Worm (Caenorhabditis elegans): ENCODE measurements around the gene cept-2.

cept-2 gene

DNA sequence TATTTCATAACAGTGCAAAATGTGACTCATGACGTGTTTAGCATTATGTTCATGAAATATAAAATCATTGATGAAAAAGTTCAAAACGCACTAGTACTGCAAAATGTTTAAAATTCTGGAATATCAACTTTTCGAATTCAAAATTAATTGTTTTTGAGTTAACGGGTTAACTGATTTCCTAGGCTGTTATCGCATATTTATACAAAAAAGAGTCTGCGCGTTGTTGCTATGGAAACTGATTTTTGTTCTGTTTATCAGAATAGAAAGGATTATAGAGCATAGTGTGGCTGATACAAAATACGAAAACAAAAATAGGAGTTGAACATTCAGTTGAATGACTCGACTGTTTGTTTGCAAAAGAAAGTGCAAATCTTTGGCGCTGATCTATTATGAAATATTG, 29.9 kb upstream of the cept-2 start:
- TF ChIP-seq cebp-1 (GFP tag; IDR thresholded peaks at IDR 0.05) (no peak), cebp-1 (tag; optimal IDR thresholded peaks at IDR 0.05) (peak; percentile 1), T26A5.8 (tag; optimal IDR thresholded peaks at IDR 0.05) (no peak)

DNA sequence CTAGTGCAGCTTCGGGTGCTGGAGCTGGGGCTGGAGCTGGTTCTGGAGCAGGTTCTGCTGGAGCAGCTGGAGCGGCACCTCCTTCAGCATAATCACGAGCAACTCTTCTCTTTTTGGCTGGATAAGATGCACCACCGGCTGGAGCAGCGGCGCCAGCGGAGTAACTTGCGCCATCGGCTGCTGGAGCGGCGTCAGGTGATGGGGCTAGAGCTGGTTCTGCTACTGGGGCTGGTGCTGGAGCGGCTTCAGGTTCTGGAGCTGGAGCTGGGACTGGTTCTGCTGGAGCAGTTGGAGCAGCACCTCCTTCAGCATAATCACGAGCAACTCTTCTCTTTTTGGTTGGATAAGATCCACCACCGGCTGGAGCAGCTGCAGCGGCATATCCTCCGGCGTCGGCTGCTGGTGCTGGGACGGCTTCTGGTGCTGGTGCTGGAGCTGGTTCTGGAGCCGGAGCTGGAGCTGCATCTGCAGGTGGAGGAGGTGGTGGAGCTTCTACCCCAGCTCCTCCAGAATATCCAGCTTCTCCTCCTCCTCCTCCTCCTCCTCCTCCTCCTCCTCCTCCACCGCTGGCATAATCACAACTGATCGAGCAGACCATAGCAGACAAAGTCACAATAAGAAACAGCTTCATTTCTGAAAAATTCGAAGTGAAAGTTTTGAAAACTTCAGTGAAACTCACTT, 28.3 kb upstream of the cept-2 start, which contains the start of gene F47B8.13:
TSS of gene F47B8.13 (minus strand) at position 631 of the 681 bp plus-strand sequence.
- TF ChIP-seq zfh-2 (GFP tag; conservative IDR thresholded peaks at IDR 0.05) (peak; percentile 95), F52B5.7 (tag; optimal IDR thresholded peaks at IDR 0.05) (no peak), ceh-79 (tag; optimal IDR thresholded peaks at IDR 0.05) (peak; percentile 8), ztf-28 (GFP tag; IDR thresholded peaks at IDR 0.05) (peak; percentile 4; the same call in 1 of the 2 replicates), F37B4.10 (GFP tag; IDR thresholded peaks at IDR 0.05) (no peak), egrh-3 (GFP tag; IDR thresholded peaks at IDR 0.05) (peak; percentile 95), madf-3 (GFP tag; IDR thresholded peaks at IDR 0.05) (no peak), ztf-25 (GFP tag; IDR thresholded peaks at IDR 0.05) (no peak), nfya-2 (GFP tag; IDR thresholded peaks at IDR 0.05) (no peak)

DNA sequence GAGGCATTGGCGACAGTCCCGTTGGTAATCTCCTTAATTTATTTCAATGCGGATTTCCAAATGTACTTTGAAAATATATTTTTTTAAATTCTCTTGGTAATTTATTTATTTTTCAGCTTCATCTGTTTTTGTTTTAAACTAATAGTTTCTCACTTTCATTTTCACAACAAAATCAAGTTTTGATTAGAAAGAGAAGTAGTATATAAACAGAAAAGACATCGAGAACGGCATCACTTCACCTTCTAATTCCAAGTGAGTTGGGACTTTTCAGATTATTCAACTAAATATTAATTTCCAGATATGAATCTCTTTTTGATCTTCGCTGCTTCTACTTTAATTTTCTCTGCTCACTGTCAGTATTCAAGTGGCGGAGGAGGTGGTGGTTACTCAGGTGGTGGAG, 27.3 kb upstream of the cept-2 start, which contains the start of gene F47B8.14:
TSS of gene F47B8.14 (plus strand) at position 301 of the 400 bp plus-strand sequence.
- TF ChIP-seq lsy-27 (tag; optimal IDR thresholded peaks at IDR 0.05; ENCODE audit: borderline replicate concordance, insufficient read depth): no peak
- no peak for TF ChIP-seq ets-4 (GFP tag; optimal IDR thresholded peaks at IDR 0.05)
- no peak for TF ChIP-seq ceh-100 (GFP tag; IDR thresholded peaks at IDR 0.05)
- no peak for TF ChIP-seq ztf-22 (GFP tag; optimal IDR thresholded peaks at IDR 0.05)
- no peak for TF ChIP-seq F23B12.7 (tag; optimal IDR thresholded peaks at IDR 0.05; ENCODE audit: insufficient read depth)
- TF ChIP-seq hrde-1 (tag; optimal IDR thresholded peaks at IDR 0.05; ENCODE audit: borderline replicate concordance): no peak
- TF ChIP-seq cebp-1 (GFP tag; IDR thresholded peaks at IDR 0.05): no peak
- no peak for TF ChIP-seq cebp-1 (tag; optimal IDR thresholded peaks at IDR 0.05)
- TF ChIP-seq madf-3 (GFP tag; IDR thresholded peaks at IDR 0.05): no peak
- no peak for TF ChIP-seq egl-18 (GFP tag; IDR thresholded peaks at IDR 0.05)
- TF ChIP-seq efl-1 (GFP tag; optimal IDR thresholded peaks at IDR 0.05): no peak
- no peak for TF ChIP-seq mxl-1 (tag; optimal IDR thresholded peaks at IDR 0.05)
- TF ChIP-seq mes-4 (tag; optimal IDR thresholded peaks at IDR 0.05): no peak
- TF ChIP-seq T26A5.8 (tag; optimal IDR thresholded peaks at IDR 0.05): no peak
- no peak for TF ChIP-seq egl-44 (GFP tag; IDR thresholded peaks at IDR 0.05)
- TF ChIP-seq akir-1 (GFP tag; optimal IDR thresholded peaks at IDR 0.05): no peak
- no peak for TF ChIP-seq F22D6.2 (tag; optimal IDR thresholded peaks at IDR 0.05)
- TF ChIP-seq madf-8 (GFP tag; conservative IDR thresholded peaks at IDR 0.05): no peak
- TF ChIP-seq Y67H2A.10 (GFP tag; conservative IDR thresholded peaks at IDR 0.05): no peak
- no peak for TF ChIP-seq mel-28 (tag; optimal IDR thresholded peaks at IDR 0.05; ENCODE audit: borderline replicate concordance)

DNA sequence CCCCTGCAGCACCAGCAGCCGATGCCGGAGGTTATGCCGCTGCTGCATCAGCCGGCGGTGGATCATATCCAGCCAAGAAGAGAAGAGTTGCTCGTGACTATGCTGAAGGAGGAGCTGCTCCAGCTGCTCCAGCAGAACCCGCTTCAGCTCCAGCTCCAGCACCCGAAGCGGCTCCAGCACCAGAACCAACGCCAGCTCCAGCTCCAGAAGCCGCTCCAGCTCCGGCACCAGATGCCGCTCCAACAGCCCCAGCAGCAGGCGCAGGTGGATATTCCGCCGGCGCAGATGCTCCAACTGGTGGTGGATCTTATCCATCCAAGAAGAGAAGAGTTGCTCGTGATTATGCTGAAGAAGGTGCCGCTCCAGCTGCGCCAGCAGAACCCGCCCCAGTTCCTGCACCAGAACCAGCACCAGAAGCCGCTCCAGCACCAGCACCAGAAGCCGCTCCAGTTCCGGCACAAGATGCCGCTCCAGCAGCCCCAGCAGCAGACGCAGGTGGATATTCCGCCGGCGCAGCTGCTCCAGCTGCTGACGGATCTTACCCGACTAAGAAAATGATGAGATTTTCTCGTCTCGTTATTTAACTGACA, 26.7 kb upstream of the cept-2 start:
- TF ChIP-seq F57C9.4 (tag; optimal IDR thresholded peaks at IDR 0.05) (no peak), ztf-25 (GFP tag; IDR thresholded peaks at IDR 0.05) (no peak), ceh-100 (GFP tag; IDR thresholded peaks at IDR 0.05) (no peak), let-526 (GFP tag; IDR thresholded peaks at IDR 0.05) (no peak), F33H1.4 (GFP tag; IDR thresholded peaks at IDR 0.05) (no peak), egrh-3 (GFP tag; IDR thresholded peaks at IDR 0.05) (peak; percentile 98), madf-10 (tag; optimal IDR thresholded peaks at IDR 0.05) (no peak), attf-5 (GFP tag; optimal IDR thresholded peaks at IDR 0.05) (peak; percentile 23), athp-1 (tag; optimal IDR thresholded peaks at IDR 0.05) (peak; percentile 15), B0336.3 (GFP tag; IDR thresholded peaks at IDR 0.05) (peak; percentile 31; the same call in 1 of the 2 replicates), zfh-2 (GFP tag; conservative IDR thresholded peaks at IDR 0.05) (peak; percentile 95), F37B4.10 (GFP tag; IDR thresholded peaks at IDR 0.05) (no peak), unc-130 (GFP tag; optimal IDR thresholded peaks at IDR 0.05) (no peak), pha-4 (tag; optimal IDR thresholded peaks at IDR 0.05) (no peak), ztf-6 (GFP tag; IDR thresholded peaks at IDR 0.05) (no peak), gei-17 (GFP tag; optimal IDR thresholded peaks at IDR 0.05) (no peak), mel-28 (tag; optimal IDR thresholded peaks at IDR 0.05; ENCODE audit: borderline replicate concordance) (no peak), lir-1 (GFP tag; conservative IDR thresholded peaks at IDR 0.05) (no peak), ceh-27 (GFP tag; optimal IDR thresholded peaks at IDR 0.05) (no peak), cebp-1 (GFP tag; IDR thresholded peaks at IDR 0.05) (no peak), cebp-1 (tag; optimal IDR thresholded peaks at IDR 0.05) (peak; percentile 26), D2030.7 (GFP tag; IDR thresholded peaks at IDR 0.05) (no peak)
